Worm (Caenorhabditis elegans): ENCODE measurements around the gene F28F8.9.
A peak's percentile ranks its signal among the peaks of the same experiment; 100 is the strongest.

The F28F8.9 gene

DNA sequence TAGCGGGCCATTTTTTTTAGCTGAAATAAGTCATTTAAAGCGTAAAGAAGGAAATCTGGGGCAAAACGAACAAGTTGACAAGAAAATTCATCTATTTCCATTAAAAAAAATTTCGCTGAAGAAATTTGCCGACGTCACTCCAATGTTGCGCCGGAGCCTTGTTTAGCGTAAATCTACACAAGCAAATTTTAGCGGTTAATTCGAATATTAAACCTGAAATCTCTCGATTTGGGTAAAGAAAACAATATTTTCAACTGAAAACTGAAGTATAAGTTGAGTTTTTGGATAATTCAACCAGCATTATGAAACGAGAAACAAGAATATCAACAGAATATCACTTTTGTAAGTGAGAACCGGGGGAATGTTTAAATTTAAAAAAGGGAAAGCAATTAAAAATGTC lies at the start of gene F28F8.9:
F28F8.9 (minus strand) TSS at position 288 of the 400 bp plus-strand sequence.
- no peak for TF ChIP-seq F10B5.3 (tag; optimal IDR thresholded peaks at IDR 0.05)
- no peak for TF ChIP-seq daf-19 (GFP tag; conservative IDR thresholded peaks at IDR 0.05)
- TF ChIP-seq ztf-11 (tag; optimal IDR thresholded peaks at IDR 0.05) = no peak
- TF ChIP-seq daf-8 (GFP tag; IDR thresholded peaks at IDR 0.05) = no peak
- no peak for TF ChIP-seq lin-15B (tag; optimal IDR thresholded peaks at IDR 0.05)
- no peak for TF ChIP-seq ceh-20 (GFP tag; IDR thresholded peaks at IDR 0.05)
- TF ChIP-seq dpl-1 (GFP tag; optimal IDR thresholded peaks at IDR 0.05) = peak; percentile 89
- TF ChIP-seq lin-39 (tag; optimal IDR thresholded peaks at IDR 0.05) = no peak
- TF ChIP-seq spr-1 (tag; optimal IDR thresholded peaks at IDR 0.05) = no peak
- no peak for TF ChIP-seq dve-1 (tag; optimal IDR thresholded peaks at IDR 0.05; ENCODE audit: insufficient read depth)
- no peak for TF ChIP-seq nhr-76 (tag; optimal IDR thresholded peaks at IDR 0.05)
- no peak for TF ChIP-seq mep-1 (tag; optimal IDR thresholded peaks at IDR 0.05)
- TF ChIP-seq nhr-11 (tag; optimal IDR thresholded peaks at IDR 0.05) = no peak
- TF ChIP-seq nhr-25 (tag; optimal IDR thresholded peaks at IDR 0.05; ENCODE audit: borderline replicate concordance, insufficient read depth) = no peak
- no peak for TF ChIP-seq snpc-1.2 (GFP tag; IDR thresholded peaks at IDR 0.05)
- TF ChIP-seq daf-16 (GFP tag; optimal IDR thresholded peaks at IDR 0.05) = no peak
- TF ChIP-seq daf-16 (tag; optimal IDR thresholded peaks at IDR 0.05) = no peak
- TF ChIP-seq ztf-7 (tag; optimal IDR thresholded peaks at IDR 0.05) = no peak
- TF ChIP-seq zip-11 (GFP tag; IDR thresholded peaks at IDR 0.05) = no peak
- no peak for TF ChIP-seq mdt-29 (GFP tag; IDR thresholded peaks at IDR 0.05)
- TF ChIP-seq dmd-8 (GFP tag; IDR thresholded peaks at IDR 0.05) = no peak
- TF ChIP-seq zfp-2 (tag; optimal IDR thresholded peaks at IDR 0.05) = no peak
- no peak for TF ChIP-seq hlh-11 (tag; optimal IDR thresholded peaks at IDR 0.05)
- TF ChIP-seq Y48G9A.11 (GFP tag; IDR thresholded peaks at IDR 0.05) = no peak
- TF ChIP-seq lin-29 (GFP tag; IDR thresholded peaks at IDR 0.05) = no peak
- no peak for TF ChIP-seq attf-4 (tag; optimal IDR thresholded peaks at IDR 0.05)
- TF ChIP-seq lir-3 (tag; optimal IDR thresholded peaks at IDR 0.05) = no peak
- TF ChIP-seq lsy-2 (tag; optimal IDR thresholded peaks at IDR 0.05) = peak in 1 of 2 experiments; percentile 76
- TF ChIP-seq F49E8.2 (tag; optimal IDR thresholded peaks at IDR 0.05; ENCODE audit: borderline replicate concordance) = no peak
- no peak for TF ChIP-seq tra-1 (GFP tag; IDR thresholded peaks at IDR 0.05)
- no peak for TF ChIP-seq nhr-41 (GFP tag; IDR thresholded peaks at IDR 0.05)
- no peak for TF ChIP-seq sdz-12 (GFP tag; optimal IDR thresholded peaks at IDR 0.05)
- TF ChIP-seq lin-38 (GFP tag; IDR thresholded peaks at IDR 0.05) = peak; percentile 11; the same call in 1 of the 2 replicates
- no peak for TF ChIP-seq saeg-2 (GFP tag; IDR thresholded peaks at IDR 0.05)
- TF ChIP-seq F44E2.7 (GFP tag; IDR thresholded peaks at IDR 0.05) = no peak
- no peak for TF ChIP-seq T26A8.4 (GFP tag; IDR thresholded peaks at IDR 0.05)
- no peak for TF ChIP-seq ceh-82 (tag; optimal IDR thresholded peaks at IDR 0.05)
- TF ChIP-seq mes-2 (tag; optimal IDR thresholded peaks at IDR 0.05; ENCODE audit: poor library complexity, severe bottlenecking) = peak; percentile 70
- no peak for TF ChIP-seq arid-1 (GFP tag; conservative IDR thresholded peaks at IDR 0.05)
- TF ChIP-seq vab-7 (GFP tag; IDR thresholded peaks at IDR 0.05) = no peak
- TF ChIP-seq mxl-2 (GFP tag; conservative IDR thresholded peaks at IDR 0.05) = no peak
- no peak for TF ChIP-seq Y75B8A.6 (GFP tag; IDR thresholded peaks at IDR 0.05)
- no peak for TF ChIP-seq nhr-10 (tag; optimal IDR thresholded peaks at IDR 0.05)
- TF ChIP-seq nhr-6 (tag; optimal IDR thresholded peaks at IDR 0.05) = peak; percentile 21
- TF ChIP-seq ceh-28 (tag; optimal IDR thresholded peaks at IDR 0.05) = no peak
- TF ChIP-seq dmd-9 (GFP tag; IDR thresholded peaks at IDR 0.05) = no peak
- no peak for TF ChIP-seq php-3 (GFP tag; IDR thresholded peaks at IDR 0.05)
- TF ChIP-seq mdl-1 (tag; optimal IDR thresholded peaks at IDR 0.05) = no peak
- TF ChIP-seq ZK337.2 (GFP tag; IDR thresholded peaks at IDR 0.05) = no peak
- TF ChIP-seq nhr-42 (GFP tag; IDR thresholded peaks at IDR 0.05) = no peak
- no peak for TF ChIP-seq ceh-44 (GFP tag; IDR thresholded peaks at IDR 0.05)
- no peak for TF ChIP-seq ceh-62 (tag; optimal IDR thresholded peaks at IDR 0.05)
- no peak for TF ChIP-seq egl-43 (GFP tag; IDR thresholded peaks at IDR 0.05)
